Worm (Caenorhabditis elegans) whole organism, young adult: ENCODE measurements around the gene coq-8.
A peak's percentile ranks its signal among the peaks of the same experiment; 100 is the strongest.

Source experiments
- B0336.3 ChIP-seq: fragments of 200-800 bp; sonication (Bioruptor generic); IDR thresholded peaks from 2 replicates; pipeline ENCODE4 v1.3.6; 2022; ENCODE audit warnings: missing genetic modification characterization, missing compliant biosample characterization
- D2030.7 ChIP-seq: fragments of 200-800 bp; sonication (Bioruptor generic); IDR thresholded peaks from 2 replicates; pipeline ENCODE4 v1.3.6; 2022; ENCODE audit warnings: missing genetic modification reagents, missing genetic modification characterization, missing compliant biosample characterization
- F10E7.11 ChIP-seq: sonication (generic microtip); optimal IDR thresholded peaks from 2 replicates; lab custom pipeline; 2017; ENCODE audit warnings: mild to moderate bottlenecking, missing genetic modification characterization, moderate library complexity, missing compliant biosample characterization
- F57A8.1 ChIP-seq: fragments of 200-800 bp; sonication (Bioruptor generic); optimal IDR thresholded peaks from 2 replicates; lab custom pipeline; 2018; ENCODE audit warnings: mild to moderate bottlenecking, missing genetic modification characterization, moderate library complexity, missing compliant biosample characterization
- F57C9.4 ChIP-seq: sonication (generic microtip); optimal IDR thresholded peaks from 2 replicates; lab custom pipeline; 2017; ENCODE audit warnings: mild to moderate bottlenecking, missing genetic modification characterization, missing compliant biosample characterization
- aptf-3 ChIP-seq: fragments of 200-800 bp; sonication (Bioruptor generic); IDR thresholded peaks from 2 replicates; pipeline ENCODE4 v1.3.6; 2022; ENCODE audit warnings: missing genetic modification characterization, missing compliant biosample characterization
- atf-7 ChIP-seq: sonication (generic microtip); optimal IDR thresholded peaks from 2 replicates; lab custom pipeline; 2017; ENCODE audit warnings: mild to moderate bottlenecking, missing genetic modification characterization, missing compliant biosample characterization
- athp-1 ChIP-seq: sonication (generic microtip); optimal IDR thresholded peaks from 2 replicates; lab custom pipeline; 2017; ENCODE audit warnings: mild to moderate bottlenecking, missing genetic modification characterization, missing compliant biosample characterization
- attf-3 ChIP-seq: fragments of 200-800 bp; sonication (Bioruptor generic); conservative IDR thresholded peaks from 2 replicates; pipeline ENCODE4 v1.3.6; 2022; ENCODE audit warnings: missing genetic modification reagents, missing genetic modification characterization, missing compliant biosample characterization
- attf-5 ChIP-seq: fragments of 200-800 bp; sonication (Bioruptor generic); optimal IDR thresholded peaks from 2 replicates; lab custom pipeline; 2018; ENCODE audit warnings: mild to moderate bottlenecking, missing genetic modification characterization, missing compliant biosample characterization
- attf-6 ChIP-seq: fragments of 200-800 bp; sonication (Bioruptor generic); IDR thresholded peaks from 2 replicates; pipeline ENCODE4 v1.3.6; 2022; ENCODE audit warnings: missing genetic modification reagents, missing genetic modification characterization, missing compliant biosample characterization
- ceh-100 ChIP-seq: fragments of 200-800 bp; sonication (Bioruptor generic); IDR thresholded peaks from 2 replicates; pipeline ENCODE4 v1.3.6; 2022; ENCODE audit warnings: missing genetic modification reagents, missing genetic modification characterization, missing compliant biosample characterization
- ceh-40 ChIP-seq: fragments of 200-800 bp; sonication (Bioruptor generic); IDR thresholded peaks from 2 replicates; pipeline ENCODE4 v1.3.6; 2022; ENCODE audit warnings: missing genetic modification characterization, missing compliant biosample characterization
- ceh-79 ChIP-seq: sonication (generic microtip); optimal IDR thresholded peaks from 2 replicates; lab custom pipeline; 2017; ENCODE audit warnings: mild to moderate bottlenecking, missing genetic modification characterization, missing compliant biosample characterization
- die-1 ChIP-seq: sonication (generic microtip); optimal IDR thresholded peaks from 2 replicates; lab custom pipeline; 2016; ENCODE audit warnings: missing genotype, mild to moderate bottlenecking, missing genetic modification characterization, missing compliant biosample characterization
- dox-1 ChIP-seq: fragments of 200-800 bp; sonication (Bioruptor generic); IDR thresholded peaks from 2 replicates; pipeline ENCODE4 v1.3.6; 2022; ENCODE audit warnings: missing genetic modification reagents, missing genetic modification characterization, missing compliant biosample characterization
- dpl-1 ChIP-seq: fragments of 150-350 bp; optimal IDR thresholded peaks from 2 replicates; lab custom pipeline; 2014; ENCODE audit warnings: missing biosample characterization, missing genetic modification reagents, missing genetic modification characterization
- egrh-3 ChIP-seq: fragments of 200-800 bp; sonication (Bioruptor generic); IDR thresholded peaks from 2 replicates; pipeline ENCODE4 v1.3.6; 2022; ENCODE audit warnings: missing genetic modification reagents, missing genetic modification characterization, missing compliant biosample characterization
- ets-4 ChIP-seq: fragments of 200-800 bp; sonication (Bioruptor generic); optimal IDR thresholded peaks from 2 replicates; lab custom pipeline; 2018; ENCODE audit warnings: mild to moderate bottlenecking, missing genetic modification characterization, missing compliant biosample characterization
- him-1 ChIP-seq: sonication (generic microtip); optimal IDR thresholded peaks from 2 replicates; lab custom pipeline; 2016; ENCODE audit warnings: missing genotype, missing genetic modification reagents, missing genetic modification characterization, missing compliant biosample characterization
- hmg-1.2 ChIP-seq: fragments of 200-800 bp; sonication (Bioruptor generic); IDR thresholded peaks from 2 replicates; pipeline ENCODE4 v1.3.6; 2022; ENCODE audit warnings: missing genetic modification reagents, missing genetic modification characterization, missing compliant biosample characterization
- lag-1 ChIP-seq: fragments of 200-800 bp; sonication (Bioruptor generic); IDR thresholded peaks from 2 replicates; pipeline ENCODE4 v1.3.6; 2022; ENCODE audit warnings: missing genetic modification reagents, missing genetic modification characterization, missing compliant biosample characterization
- lin-26 ChIP-seq: fragments of 200-800 bp; sonication (Bioruptor generic); IDR thresholded peaks from 2 replicates; pipeline ENCODE4 v1.3.6; 2022; ENCODE audit warnings: missing genetic modification reagents, missing genetic modification characterization, missing compliant biosample characterization
- lin-35 ChIP-seq, 3 experiments: fragments of 150-350 bp in 2 of 3; sonication (generic microtip) in 1 of 3; optimal IDR thresholded peaks; 2 replicates each; lab custom pipeline; 2014 to 2018; ENCODE audit warnings: missing biosample characterization in 3 of 3, missing genetic modification characterization in 3 of 3, missing genetic modification reagents in 3 of 3
- lin-40 ChIP-seq: sonication (generic microtip); optimal IDR thresholded peaks from 2 replicates; lab custom pipeline; 2016; ENCODE audit warnings: missing genetic modification characterization, mild to moderate bottlenecking, missing compliant biosample characterization, missing genotype, missing genetic modification reagents
- lir-1 ChIP-seq: fragments of 200-800 bp; sonication (Bioruptor generic); conservative IDR thresholded peaks from 2 replicates; pipeline ENCODE4 v1.3.6; 2022; ENCODE audit warnings: missing genetic modification reagents, missing genetic modification characterization, missing compliant biosample characterization
- lsl-1 ChIP-seq: fragments of 200-800 bp; sonication (Bioruptor generic); optimal IDR thresholded peaks from 2 replicates; lab custom pipeline; 2018; ENCODE audit warnings: mild to moderate bottlenecking, missing genetic modification characterization, moderate library complexity, missing compliant biosample characterization
- mcd-1 ChIP-seq: fragments of 200-800 bp; sonication (Bioruptor generic); IDR thresholded peaks from 2 replicates; pipeline ENCODE4 v1.3.6; 2022; ENCODE audit warnings: missing genetic modification reagents, missing genetic modification characterization, missing compliant biosample characterization
- nfya-1 ChIP-seq: sonication (generic microtip); optimal IDR thresholded peaks from 2 replicates; lab custom pipeline; 2017; ENCODE audit warnings: antibody characterized with exemption, missing compliant biosample characterization, missing genetic modification characterization, borderline replicate concordance; ENCODE audit not compliant: insufficient read depth
- nfya-2 ChIP-seq: fragments of 200-800 bp; sonication (Bioruptor generic); IDR thresholded peaks from 2 replicates; pipeline ENCODE4 v1.3.6; 2022; ENCODE audit warnings: missing genetic modification reagents, missing genetic modification characterization, missing compliant biosample characterization
- nhr-27 ChIP-seq: fragments of 200-800 bp; sonication (Bioruptor generic); optimal IDR thresholded peaks from 2 replicates; lab custom pipeline; 2018; ENCODE audit warnings: mild to moderate bottlenecking, missing genetic modification characterization, moderate library complexity, missing compliant biosample characterization
- nhr-80 ChIP-seq: sonication (generic microtip); optimal IDR thresholded peaks from 2 replicates; lab custom pipeline; 2016; ENCODE audit warnings: missing genetic modification characterization, missing compliant biosample characterization
- nhr-90 ChIP-seq: sonication (generic microtip); optimal IDR thresholded peaks from 2 replicates; lab custom pipeline; 2016; ENCODE audit warnings: missing genotype, mild to moderate bottlenecking, missing genetic modification characterization, missing compliant biosample characterization
- sea-2 ChIP-seq: fragments of 200-800 bp; sonication (Bioruptor generic); IDR thresholded peaks from 2 replicates; pipeline ENCODE4 v1.3.6; 2022; ENCODE audit warnings: missing genetic modification characterization, missing compliant biosample characterization
- snpc-1.3 ChIP-seq: sonication (generic microtip); optimal IDR thresholded peaks from 2 replicates; lab custom pipeline; 2017; ENCODE audit warnings: missing genetic modification characterization, mild to moderate bottlenecking, missing compliant biosample characterization, antibody characterized with exemption, moderate library complexity, missing genotype, missing genetic modification reagents; ENCODE audit not compliant: insufficient read depth
- sptf-2 ChIP-seq: fragments of 200-800 bp; sonication (Bioruptor generic); optimal IDR thresholded peaks from 2 replicates; lab custom pipeline; 2018; ENCODE audit warnings: mild to moderate bottlenecking, missing genetic modification characterization, missing compliant biosample characterization
- tbp1 ChIP-seq: fragments of 200-800 bp; sonication (Bioruptor generic); optimal IDR thresholded peaks from 2 replicates; lab custom pipeline; 2018; ENCODE audit warnings: mild to moderate bottlenecking, missing genetic modification characterization, missing compliant biosample characterization
- xnd-1 ChIP-seq: sonication (generic microtip); optimal IDR thresholded peaks from 2 replicates; lab custom pipeline; 2016; ENCODE audit warnings: missing genotype, missing genetic modification reagents, missing genetic modification characterization, missing compliant biosample characterization
- zim-3 ChIP-seq: sonication (generic microtip); optimal IDR thresholded peaks from 2 replicates; lab custom pipeline; 2017; ENCODE audit warnings: mild to moderate bottlenecking, missing genetic modification characterization, moderate library complexity, missing compliant biosample characterization
- ztf-18 ChIP-seq: sonication (generic microtip); optimal IDR thresholded peaks from 2 replicates; lab custom pipeline; 2016; ENCODE audit warnings: missing genotype, mild to moderate bottlenecking, missing genetic modification characterization, missing compliant biosample characterization
- ztf-22 ChIP-seq: fragments of 200-800 bp; sonication (Bioruptor generic); optimal IDR thresholded peaks from 2 replicates; lab custom pipeline; 2018; ENCODE audit warnings: mild to moderate bottlenecking, missing genetic modification characterization, moderate library complexity, missing compliant biosample characterization
- ztf-25 ChIP-seq: fragments of 200-800 bp; sonication (Bioruptor generic); IDR thresholded peaks from 2 replicates; pipeline ENCODE4 v1.3.6; 2022; ENCODE audit warnings: missing genetic modification reagents, missing genetic modification characterization, missing compliant biosample characterization

Gene coq-8

ce11 chrIII:4870478-4870877 is 7.3 kb downstream of the coq-8 start, which contains the start of gene gipc-1:
gipc-1 (plus strand) TSS chrIII:4870778.
- TF ChIP-seq attf-5 (GFP tag; lab: Kevin White, UChicago): no peak
- TF ChIP-seq F10E7.11: no peak
- no peak for TF ChIP-seq F57A8.1 (GFP tag; lab: Kevin White, UChicago)
- no peak for TF ChIP-seq ztf-22 (GFP tag; lab: Kevin White, UChicago)
- no peak for TF ChIP-seq attf-3
- TF ChIP-seq sptf-2: no peak
- no peak for TF ChIP-seq ceh-100
- TF ChIP-seq nhr-90 (tag; lab: Kevin White, UChicago): no peak
- TF ChIP-seq ztf-25 (GFP tag; lab: Robert Waterston, UW): no peak
- TF ChIP-seq dpl-1 (GFP tag; lab: Kevin White, UChicago): no peak
- TF ChIP-seq lir-1: no peak
- no peak for TF ChIP-seq ceh-79 (tag; lab: Kevin White, UChicago)

- TF ChIP-seq ztf-25 (GFP tag; lab: Robert Waterston, UW): no peak
- TF ChIP-seq zim-3: no peak
Measured at ce11 chrIII:4873395-4873794, 10.2 kb downstream of the coq-8 start.

ce11 chrIII:4874671-4875070 is 11.4 kb downstream of the coq-8 start, which contains the start of gene C35D10.12:
C35D10.12 (minus strand) TSS chrIII:4874771.
- no peak for TF ChIP-seq ceh-40
- TF ChIP-seq mcd-1 (GFP tag; lab: Robert Waterston, UW): no peak
- no peak for TF ChIP-seq nfya-2 (GFP tag; lab: Robert Waterston, UW)
- no peak for TF ChIP-seq sea-2 (GFP tag; lab: Robert Waterston, UW)
- no peak for TF ChIP-seq attf-6 (GFP tag; lab: Robert Waterston, UW)
- no peak for TF ChIP-seq F10E7.11
- no peak for TF ChIP-seq aptf-3 (GFP tag; lab: Robert Waterston, UW)
- TF ChIP-seq lag-1 (GFP tag; lab: Robert Waterston, UW): no peak
- no peak for TF ChIP-seq ztf-18 (tag; lab: Kevin White, UChicago)
- no peak for TF ChIP-seq ztf-22 (GFP tag; lab: Kevin White, UChicago)
- TF ChIP-seq F57A8.1 (GFP tag; lab: Kevin White, UChicago): no peak
- TF ChIP-seq lin-40 (tag; lab: Kevin White, UChicago): no peak
- TF ChIP-seq zim-3: no peak
- no peak for TF ChIP-seq ets-4 (GFP tag; lab: Kevin White, UChicago)
- no peak for TF ChIP-seq nfya-1 (tag; lab: Kevin White, UChicago)
- TF ChIP-seq F57C9.4 (tag; lab: Kevin White, UChicago): no peak
- no peak for TF ChIP-seq tbp1 (GFP tag; lab: Kevin White, UChicago)
- no peak for TF ChIP-seq dox-1 (GFP tag; lab: Robert Waterston, UW)
- TF ChIP-seq, all 124 proteins: peak for 0

DNA sequence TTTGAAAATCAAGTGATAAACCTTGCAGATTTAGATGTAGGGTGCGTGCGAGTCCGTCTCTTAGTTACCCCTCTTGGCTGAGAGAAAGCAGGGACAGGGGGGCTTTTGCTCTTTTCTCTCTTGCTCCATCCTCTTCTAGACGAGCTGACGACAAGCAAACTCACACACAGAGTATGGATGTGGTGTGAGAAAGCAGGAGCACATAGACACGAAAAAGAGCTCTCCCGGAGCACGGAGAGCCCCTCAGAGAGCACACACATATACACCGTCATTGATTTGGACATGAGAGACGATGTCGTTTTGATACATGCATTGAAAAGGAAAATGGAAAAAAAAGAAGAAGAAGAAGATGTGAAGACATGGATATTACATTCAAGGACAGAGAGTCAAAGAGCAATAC is 12.4 kb downstream of the coq-8 start:
- TF ChIP-seq atf-7 (tag; lab: Kevin White, UChicago): no peak
- peak in 1 of 3 experiments; percentile 61 for TF ChIP-seq lin-35 (GFP tag; optimal IDR thresholded peaks at IDR 0.05; lab: Kevin White, UChicago)

DNA sequence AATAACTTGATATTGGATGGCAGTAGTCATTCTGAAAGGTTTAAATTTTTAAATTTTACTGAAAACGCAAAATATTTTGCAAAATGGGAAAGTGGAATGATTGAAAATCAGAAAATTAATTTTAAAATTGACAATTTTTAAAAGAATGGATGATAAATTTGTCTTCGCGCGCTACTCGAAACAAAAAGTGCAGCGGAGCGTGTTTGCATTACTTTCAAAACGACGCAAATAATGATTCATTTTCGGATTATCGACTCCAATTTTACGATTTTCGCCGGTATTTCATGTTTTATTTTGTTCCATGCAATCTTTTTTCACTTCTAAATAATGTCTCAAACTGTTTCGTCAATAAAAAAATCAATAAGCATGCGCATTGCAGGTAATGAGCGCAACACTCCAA is 15.1 kb downstream of the coq-8 start, which contains the start of the genes tost-1 and arx-6:
Gene tost-1, minus strand, starts transcription at position 31 of the 400 bp plus-strand sequence.
Gene arx-6, plus strand, starts transcription at position 378 of the 400 bp plus-strand sequence.
- peak; percentile 15 for TF ChIP-seq him-1 (tag; lab: Kevin White, UChicago)
- TF ChIP-seq hmg-1.2: no peak
- TF ChIP-seq dpl-1 (GFP tag; lab: Kevin White, UChicago): peak; percentile 44
- peak in 1 of 3 experiments; percentile 52 for TF ChIP-seq lin-35 (GFP tag; optimal IDR thresholded peaks at IDR 0.05; lab: Kevin White, UChicago)
- no peak for TF ChIP-seq nhr-27 (tag; lab: Kevin White, UChicago)
- TF ChIP-seq lin-26: no peak
- TF ChIP-seq F10E7.11: no peak
- no peak for TF ChIP-seq B0336.3 (GFP tag; lab: Robert Waterston, UW)
- 0 out of 2 replicates have a peak, but pooled peaks have one; percentile 11 for TF ChIP-seq dox-1 (GFP tag; lab: Robert Waterston, UW)
- TF ChIP-seq lsl-1 (GFP tag; lab: Kevin White, UChicago): peak; percentile 37
- no peak for TF ChIP-seq snpc-1.3 (tag; lab: Kevin White, UChicago)
- TF ChIP-seq mcd-1 (GFP tag; lab: Robert Waterston, UW): peak; percentile 86
- TF ChIP-seq attf-6 (GFP tag; lab: Robert Waterston, UW): no peak
- no peak for TF ChIP-seq athp-1 (tag; lab: Kevin White, UChicago)
- no peak for TF ChIP-seq xnd-1
- no peak for TF ChIP-seq die-1 (tag; lab: Kevin White, UChicago)
- no peak for TF ChIP-seq egrh-3 (GFP tag; lab: Robert Waterston, UW)
- no peak for TF ChIP-seq nhr-80 (tag; lab: Kevin White, UChicago)
- TF ChIP-seq D2030.7 (GFP tag; lab: Robert Waterston, UW): peak; percentile 48; the same call in 1 of the 2 replicates
